Worm (Caenorhabditis elegans): ENCODE data around the gene T05A1.5.

The T05A1.5 gene

DNA sequence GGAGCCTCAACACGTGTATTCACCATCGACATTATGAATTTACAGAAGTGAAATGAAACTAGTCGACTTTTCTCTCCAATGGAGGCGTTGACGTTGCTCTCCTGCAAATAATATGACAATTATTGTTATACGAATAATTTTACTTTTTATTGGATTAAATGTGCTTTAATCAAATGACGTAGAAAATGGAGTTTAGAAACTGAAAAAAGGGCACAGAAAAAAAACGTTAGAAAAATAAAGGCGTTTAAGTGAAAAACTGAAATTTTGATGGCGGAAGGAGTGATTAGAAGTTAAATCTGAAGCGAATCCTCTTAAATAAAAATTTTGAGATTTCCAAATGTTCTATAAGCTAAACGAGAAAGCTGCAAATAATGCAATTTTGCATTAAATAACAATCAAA, 33.9 kb downstream of the T05A1.5 start, which contains the start of gene npr-2:
TSS of gene npr-2 (minus strand) at position 101 of the 400 bp plus-strand sequence.
- TF ChIP-seq nhr-71 (tag; optimal IDR thresholded peaks at IDR 0.05), result no peak
- TF ChIP-seq unc-62 (GFP tag; optimal IDR thresholded peaks at IDR 0.05), result no peak
- TF ChIP-seq fkh-10 (GFP tag; optimal IDR thresholded peaks at IDR 0.05), result no peak
- TF ChIP-seq hpl-2 (GFP tag; optimal IDR thresholded peaks at IDR 0.05), result no peak
- TF ChIP-seq mdl-1 (tag; optimal IDR thresholded peaks at IDR 0.05), result no peak
- TF ChIP-seq Y116A8C.19 (tag; optimal IDR thresholded peaks at IDR 0.05; ENCODE audit: borderline replicate concordance), result no peak
- no peak for TF ChIP-seq nhr-77 (tag; optimal IDR thresholded peaks at IDR 0.05)
- no peak for TF ChIP-seq mep-1 (tag; optimal IDR thresholded peaks at IDR 0.05)
- TF ChIP-seq nhr-90 (tag; optimal IDR thresholded peaks at IDR 0.05; ENCODE audit: poor library complexity), result no peak
- TF ChIP-seq sup-37 (GFP tag; optimal IDR thresholded peaks at IDR 0.05), result no peak
- no peak for TF ChIP-seq ceh-8 (GFP tag; optimal IDR thresholded peaks at IDR 0.05)
- no peak for TF ChIP-seq lir-3 (tag; optimal IDR thresholded peaks at IDR 0.05; ENCODE audit: poor library complexity)
- TF ChIP-seq mab-9 (GFP tag; IDR thresholded peaks at IDR 0.05), result no peak
- TF ChIP-seq nhr-85 (tag), result no peak
- TF ChIP-seq unc-98 (GFP tag; IDR thresholded peaks at IDR 0.05), result no peak
- TF ChIP-seq efl-3 (GFP tag; optimal IDR thresholded peaks at IDR 0.05), result no peak
- no peak for TF ChIP-seq lin-39 (tag; optimal IDR thresholded peaks at IDR 0.05)
- TF ChIP-seq nhr-76 (tag; optimal IDR thresholded peaks at IDR 0.05), result no peak
- TF ChIP-seq ceh-82 (tag; optimal IDR thresholded peaks at IDR 0.05), result no peak

DNA sequence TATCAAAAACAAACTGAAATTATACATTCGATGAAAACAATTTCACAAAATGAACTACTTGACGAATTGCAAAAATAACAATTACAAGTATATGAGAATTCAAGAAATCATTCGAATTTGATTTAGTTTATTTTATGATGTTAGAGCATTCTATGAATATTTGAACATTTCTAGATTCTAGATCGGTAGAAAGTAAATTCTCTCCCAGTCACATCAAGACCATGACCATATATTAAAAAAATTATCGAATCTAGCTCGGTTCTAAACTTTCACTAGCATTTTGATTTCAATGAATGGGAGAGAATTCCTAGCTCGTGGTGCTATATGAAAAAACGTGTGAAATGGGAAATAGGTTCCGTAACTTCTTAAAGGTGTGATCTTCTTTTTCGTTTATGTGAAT, 38.3 kb downstream of the T05A1.5 start:
- TF ChIP-seq lin-39 (tag; optimal IDR thresholded peaks at IDR 0.05) (no peak), aha-1 (tag; optimal IDR thresholded peaks at IDR 0.05) (no peak), ets-5 (GFP tag; IDR thresholded peaks at IDR 0.05) (no peak), ztf-11 (tag; optimal IDR thresholded peaks at IDR 0.05) (no peak), pax-3 (tag; optimal IDR thresholded peaks at IDR 0.05) (no peak), fkh-10 (GFP tag; optimal IDR thresholded peaks at IDR 0.05) (no peak), dsc-1 (tag; optimal IDR thresholded peaks at IDR 0.05) (no peak), nhr-237 (tag; optimal IDR thresholded peaks at IDR 0.05) (no peak), efl-3 (GFP tag; optimal IDR thresholded peaks at IDR 0.05) (no peak), nhr-71 (tag; optimal IDR thresholded peaks at IDR 0.05) (no peak), lin-14 (GFP tag; optimal IDR thresholded peaks at IDR 0.05) (no peak), nhr-19 (GFP tag; conservative IDR thresholded peaks at IDR 0.05) (no peak), zip-4 (GFP tag; optimal IDR thresholded peaks at IDR 0.05) (no peak), isw-1 (GFP tag; IDR thresholded peaks at IDR 0.05) (no peak), ama-1 (optimal IDR thresholded peaks at IDR 0.05) (no peak), C04F5.9 (tag; optimal IDR thresholded peaks at IDR 0.05) (no peak), xbp-1 (tag; optimal IDR thresholded peaks at IDR 0.05) (no peak), nhr-85 (tag) (no peak), unc-30 (tag; optimal IDR thresholded peaks at IDR 0.05) (no peak), vab-15 (tag; optimal IDR thresholded peaks at IDR 0.05) (no peak)

ce11 chrIV:9588784-9589457, 42.8 kb downstream of the T05A1.5 start, which contains the start of gene trcs-1:
TSS of gene trcs-1 (minus strand) at chrIV:9588834.
- TF ChIP-seq aha-1 (tag; optimal IDR thresholded peaks at IDR 0.05), result no peak
- TF ChIP-seq zip-4 (GFP tag; optimal IDR thresholded peaks at IDR 0.05), result no peak
- no peak for TF ChIP-seq ztf-11 (tag; optimal IDR thresholded peaks at IDR 0.05)
- TF ChIP-seq mep-1 (tag; optimal IDR thresholded peaks at IDR 0.05), result no peak
- no peak for TF ChIP-seq nhr-237 (tag; optimal IDR thresholded peaks at IDR 0.05)
- no peak for TF ChIP-seq unc-86 (tag; optimal IDR thresholded peaks at IDR 0.05)
- no peak for TF ChIP-seq hpl-2 (GFP tag; optimal IDR thresholded peaks at IDR 0.05)
- TF ChIP-seq vab-15 (tag; optimal IDR thresholded peaks at IDR 0.05), result no peak
- TF ChIP-seq elt-3 (tag; optimal IDR thresholded peaks at IDR 0.05), result no peak
- TF ChIP-seq Y116A8C.19 (tag; optimal IDR thresholded peaks at IDR 0.05; ENCODE audit: borderline replicate concordance), result no peak
- no peak for TF ChIP-seq tbx-2 (tag; optimal IDR thresholded peaks at IDR 0.05)
- TF ChIP-seq nhr-77 (tag; optimal IDR thresholded peaks at IDR 0.05), result no peak

Measured in whole organism, L1 larva.